Worm (Caenorhabditis elegans) whole organism, L4 larva: ENCODE results near the gene rike-1.
A peak's percentile ranks its signal among the peaks of the same experiment; 100 is the strongest.

Experiments used
- D1046.2 ChIP-seq: fragments of 200-800 bp; sonication (Bioruptor generic); IDR thresholded peaks from 2 replicates; pipeline ENCODE4 v1.3.6; 2022; ENCODE audit warnings: missing genetic modification characterization, missing compliant biosample characterization
- F26F4.8 ChIP-seq: fragments of 200-800 bp; sonication (Bioruptor generic); conservative IDR thresholded peaks from 2 replicates; pipeline ENCODE4 v1.3.6; 2022; ENCODE audit warnings: missing genetic modification characterization, missing compliant biosample characterization
- F44E2.7 ChIP-seq: fragments of 200-800 bp; sonication (Bioruptor generic); IDR thresholded peaks from 2 replicates; pipeline ENCODE4 v2.1.2; 2022; ENCODE audit warnings: missing genetic modification characterization, missing compliant biosample characterization
- F49E8.2 ChIP-seq: sonication (generic microtip); optimal IDR thresholded peaks from 2 replicates; lab custom pipeline; 2016; ENCODE audit warnings: missing compliant biosample characterization, mild to moderate bottlenecking, missing genetic modification characterization, borderline replicate concordance
- R02D3.7 ChIP-seq: fragments of 150-350 bp; sonication (generic microtip); optimal IDR thresholded peaks from 3 replicates; lab custom pipeline; 2014; ENCODE audit warnings: missing biosample characterization, missing genetic modification characterization
- Y105C5A.15 ChIP-seq: fragments of 200-800 bp; sonication (Bioruptor generic); IDR thresholded peaks from 2 replicates; pipeline ENCODE4 v1.3.6; 2022; ENCODE audit warnings: missing genetic modification characterization, missing compliant biosample characterization
- Y5F2A.4 ChIP-seq: fragments of 200-800 bp; sonication (Bioruptor generic); optimal IDR thresholded peaks from 2 replicates; lab custom pipeline; 2018; ENCODE audit warnings: mild to moderate bottlenecking, missing genetic modification characterization, missing compliant biosample characterization
- aha-1 ChIP-seq: fragments of 150-350 bp; peaks from one replicate; lab custom pipeline; 2014; ENCODE audit warnings: missing biosample characterization, missing genetic modification characterization
- aly-2 ChIP-seq: sonication (generic microtip); optimal IDR thresholded peaks from 2 replicates; lab custom pipeline; 2018; ENCODE audit warnings: missing biosample characterization, missing genetic modification characterization
- ama-1 ChIP-seq: fragments of 150-350 bp; optimal IDR thresholded peaks from 2 replicates; lab custom pipeline; 2014; ENCODE audit warnings: inconsistent platforms, mixed read lengths
- ceh-32 ChIP-seq: sonication (generic microtip); optimal IDR thresholded peaks from 2 replicates; lab custom pipeline; 2016; ENCODE audit warnings: mild to moderate bottlenecking, missing genetic modification characterization, missing compliant biosample characterization; ENCODE audit not compliant: poor library complexity
- ceh-44 ChIP-seq: fragments of 200-800 bp; sonication (Bioruptor generic); IDR thresholded peaks from 2 replicates; pipeline ENCODE4 v1.3.6; 2022; ENCODE audit warnings: missing genetic modification reagents, missing genetic modification characterization, missing compliant biosample characterization
- ces-1 ChIP-seq: fragments of 150-350 bp; sonication (generic microtip); optimal IDR thresholded peaks from 4 replicates; lab custom pipeline; 2014; ENCODE audit warnings: missing biosample characterization, missing genetic modification reagents, missing genetic modification characterization
- ctbp-1 ChIP-seq: fragments of 200-800 bp; sonication (Bioruptor generic); IDR thresholded peaks from 2 replicates; pipeline ENCODE4 v1.3.6; 2022; ENCODE audit warnings: missing genetic modification reagents, missing genetic modification characterization, missing compliant biosample characterization
- dmd-8 ChIP-seq: fragments of 200-800 bp; sonication (Bioruptor generic); IDR thresholded peaks from 2 replicates; pipeline ENCODE4 v1.3.6; 2022; ENCODE audit warnings: missing genetic modification characterization, missing compliant biosample characterization
- egl-27 ChIP-seq: sonication (generic microtip); optimal IDR thresholded peaks from 3 replicates; lab custom pipeline; 2017; ENCODE audit warnings: missing biosample characterization, missing genetic modification reagents, missing genetic modification characterization
- fkh-10 ChIP-seq: fragments of 150-350 bp; optimal IDR thresholded peaks from 2 replicates; lab custom pipeline; 2014; ENCODE audit warnings: missing biosample characterization, missing genetic modification reagents, missing genetic modification characterization
- hlh-11 ChIP-seq: fragments of 200-800 bp; sonication (Bioruptor generic); optimal IDR thresholded peaks from 2 replicates; lab custom pipeline; 2018; ENCODE audit warnings: mild to moderate bottlenecking, missing genetic modification characterization, missing compliant biosample characterization
- hlh-30 ChIP-seq: sonication (generic microtip); optimal IDR thresholded peaks from 2 replicates; lab custom pipeline; 2017; ENCODE audit warnings: antibody characterized with exemption, mild to moderate bottlenecking, missing genetic modification characterization, missing compliant biosample characterization; ENCODE audit not compliant: insufficient read depth
- lin-1 ChIP-seq: fragments of 200-800 bp; sonication (Bioruptor generic); IDR thresholded peaks from 2 replicates; pipeline ENCODE4 v1.3.6; 2022; ENCODE audit warnings: missing genetic modification reagents, missing genetic modification characterization, missing compliant biosample characterization
- lin-13 ChIP-seq: fragments of 150-350 bp; optimal IDR thresholded peaks from 2 replicates; lab custom pipeline; 2014; ENCODE audit warnings: missing biosample characterization, missing genetic modification reagents, missing genetic modification characterization
- lin-29 ChIP-seq: fragments of 200-800 bp; sonication (Bioruptor generic); IDR thresholded peaks from 2 replicates; pipeline ENCODE4 v1.3.6; 2022; ENCODE audit warnings: missing genetic modification reagents, missing genetic modification characterization, missing compliant biosample characterization
- lin-39 ChIP-seq: fragments of 150-350 bp; optimal IDR thresholded peaks from 2 replicates; lab custom pipeline; 2014; ENCODE audit warnings: missing biosample characterization, missing genetic modification reagents, missing genetic modification characterization
- madf-5 ChIP-seq, 2 experiments: fragments of 200-800 bp; sonication (Bioruptor generic); IDR thresholded peaks; 2 replicates each; pipeline ENCODE4 v1.3.6; 2022; ENCODE audit warnings: missing compliant biosample characterization in 2 of 2, missing genetic modification characterization in 2 of 2
- madf-9 ChIP-seq: fragments of 200-800 bp; sonication (Bioruptor generic); conservative IDR thresholded peaks from 2 replicates; pipeline ENCODE4 v1.3.6; 2022; ENCODE audit warnings: missing genetic modification reagents, missing genetic modification characterization, missing compliant biosample characterization
- mep-1 ChIP-seq: fragments of 150-350 bp; sonication (generic microtip); optimal IDR thresholded peaks from 3 replicates; lab custom pipeline; 2014; ENCODE audit warnings: missing biosample characterization, missing genetic modification characterization
- mxl-3 ChIP-seq: fragments of 200-800 bp; sonication (Bioruptor generic); optimal IDR thresholded peaks from 2 replicates; lab custom pipeline; 2018; ENCODE audit warnings: mild to moderate bottlenecking, missing genetic modification characterization, missing compliant biosample characterization
- nhr-10 ChIP-seq: fragments of 150-350 bp; optimal IDR thresholded peaks from 2 replicates; lab custom pipeline; 2014; ENCODE audit warnings: missing biosample characterization, missing genetic modification characterization
- nhr-11 ChIP-seq: fragments of 150-350 bp; optimal IDR thresholded peaks from 2 replicates; lab custom pipeline; 2014; ENCODE audit warnings: missing biosample characterization, missing genetic modification characterization
- nhr-25 ChIP-seq: sonication (generic microtip); optimal IDR thresholded peaks from 2 replicates; lab custom pipeline; 2017; ENCODE audit warnings: missing genetic modification characterization, mild to moderate bottlenecking, missing compliant biosample characterization, antibody characterized with exemption, moderate library complexity, borderline replicate concordance; ENCODE audit not compliant: insufficient read depth
- nhr-28 ChIP-seq: fragments of 150-350 bp; optimal IDR thresholded peaks from 2 replicates; lab custom pipeline; 2014; ENCODE audit warnings: missing biosample characterization, missing genetic modification characterization
- nhr-41 ChIP-seq: fragments of 200-800 bp; sonication (Bioruptor generic); IDR thresholded peaks from 2 replicates; pipeline ENCODE4 v1.3.6; 2022; ENCODE audit warnings: missing genetic modification reagents, missing genetic modification characterization, missing compliant biosample characterization
- nhr-48 ChIP-seq: sonication (generic microtip); optimal IDR thresholded peaks from 2 replicates; lab custom pipeline; 2016; ENCODE audit warnings: mild to moderate bottlenecking, missing genetic modification characterization, missing compliant biosample characterization
- nhr-76 ChIP-seq: fragments of 150-350 bp; optimal IDR thresholded peaks from 2 replicates; lab custom pipeline; 2014; ENCODE audit warnings: missing biosample characterization, missing genetic modification characterization
- php-3 ChIP-seq: fragments of 200-800 bp; sonication (Bioruptor generic); IDR thresholded peaks from 2 replicates; pipeline ENCODE4 v1.3.6; 2022; ENCODE audit warnings: missing genetic modification reagents, missing genetic modification characterization, missing compliant biosample characterization
- spr-1 ChIP-seq: sonication (generic microtip); optimal IDR thresholded peaks from 2 replicates; lab custom pipeline; 2016; ENCODE audit warnings: mild to moderate bottlenecking, missing genetic modification characterization, missing compliant biosample characterization
- unc-62 ChIP-seq, 3 experiments: fragments of 150-350 bp in 1 of 3; sonication (generic microtip); optimal IDR thresholded peaks in 2 of 3; peaks in 1 of 3; 1 replicate in 1 of 3; 2 replicates in 2 of 3; lab custom pipeline; 2014 to 2017; ENCODE audit warnings: missing biosample characterization in 3 of 3, missing genetic modification characterization in 3 of 3, missing genetic modification reagents in 3 of 3, missing genotype in 1 of 3
- vab-7 ChIP-seq: fragments of 200-800 bp; sonication (Bioruptor generic); IDR thresholded peaks from 2 replicates; pipeline ENCODE4 v1.3.6; 2022; ENCODE audit warnings: missing genetic modification reagents, missing genetic modification characterization, missing compliant biosample characterization
- zfp-3 ChIP-seq: fragments of 200-800 bp; sonication (Bioruptor generic); conservative IDR thresholded peaks from 2 replicates; pipeline ENCODE4 v1.3.6; 2022; ENCODE audit warnings: missing genetic modification reagents, missing genetic modification characterization, missing compliant biosample characterization
- zip-2 ChIP-seq: fragments of 150-350 bp; optimal IDR thresholded peaks from 2 replicates; lab custom pipeline; 2014; ENCODE audit warnings: missing biosample characterization, missing genetic modification characterization
- ztf-7 ChIP-seq: fragments of 150-350 bp; optimal IDR thresholded peaks from 2 replicates; lab custom pipeline; 2014; ENCODE audit warnings: missing biosample characterization, missing genetic modification characterization

rike-1 gene

DNA sequence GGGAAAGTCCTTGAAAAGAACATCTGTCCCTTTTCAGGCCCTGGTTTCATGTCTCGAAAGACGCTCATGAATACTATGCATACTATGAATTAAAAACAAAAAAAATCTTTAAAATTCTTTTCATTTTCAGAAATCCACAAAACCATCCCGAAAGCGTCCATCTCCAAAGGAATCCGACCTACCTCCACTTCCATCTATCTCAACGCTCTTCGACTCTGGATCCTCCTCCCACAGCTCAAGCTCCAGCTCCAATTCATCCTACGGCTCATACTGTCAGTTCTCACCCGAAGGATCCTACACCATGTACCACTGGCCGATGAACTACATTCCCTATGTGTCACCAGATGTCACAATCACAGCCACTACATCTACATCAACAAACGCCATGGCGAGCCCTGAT, 37.1 kb downstream of the rike-1 start:
- TF ChIP-seq aha-1 (tag; lab: Kevin White, UChicago) (peak; percentile 68), unc-62 (GFP tag; optimal IDR thresholded peaks at IDR 0.05 in 1 of 2; lab: Kevin White, UChicago) (peak in 1 of 2 experiments; percentile 66), unc-62 (tag; optimal IDR thresholded peaks at IDR 0.05; lab: Kevin White, UChicago) (no peak), ztf-7 (no peak), F49E8.2 (tag; lab: Kevin White, UChicago) (no peak), hlh-11 (tag; lab: Kevin White, UChicago) (no peak)
- TF ChIP-seq, all 104 proteins: peak for 2

DNA sequence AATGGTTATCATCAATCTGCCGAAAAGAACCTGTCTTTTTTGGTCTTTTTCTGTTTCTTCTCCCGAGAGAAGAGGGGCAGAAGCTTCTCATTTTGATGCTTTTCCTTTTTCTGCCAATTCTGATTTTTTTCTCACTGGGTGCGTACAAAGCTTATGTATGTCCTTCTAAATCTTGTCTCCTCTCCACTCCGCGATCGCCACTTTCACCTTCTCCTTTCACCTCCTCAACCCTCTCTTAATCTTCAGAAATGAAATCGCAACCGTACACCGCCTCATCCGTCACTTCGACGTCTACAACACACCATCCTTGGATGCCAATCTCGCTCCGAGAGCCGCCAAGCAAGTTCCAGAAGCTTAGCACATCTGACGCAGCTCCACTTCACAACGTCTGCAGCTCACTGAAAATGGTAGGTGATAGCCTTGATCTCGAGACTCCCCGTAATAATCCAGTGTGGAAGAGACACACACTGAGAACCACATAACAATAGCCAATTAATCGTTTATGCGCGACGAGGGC, 37.6 kb downstream of the rike-1 start, which contains the start of gene R02D5.1:
Gene R02D5.1 (plus strand): TSS at position 245 of the 517 bp plus-strand sequence.
- TF ChIP-seq ceh-32 (no peak), nhr-48 (tag; lab: Kevin White, UChicago) (peak; percentile 43), dmd-8 (GFP tag; lab: Robert Waterston, UW) (no peak), zfp-3 (GFP tag; lab: Robert Waterston, UW) (no peak), zip-2 (tag; lab: Kevin White, UChicago) (no peak), ama-1 (no peak), spr-1 (tag; lab: Kevin White, UChicago) (no peak), mep-1 (tag; lab: Kevin White, UChicago) (no peak), hlh-11 (tag; lab: Kevin White, UChicago) (peak; percentile 25), madf-5 (GFP tag; IDR thresholded peaks at IDR 0.05; lab: Robert Waterston, UW) (no peak), Y5F2A.4 (GFP tag; lab: Kevin White, UChicago) (no peak)

DNA sequence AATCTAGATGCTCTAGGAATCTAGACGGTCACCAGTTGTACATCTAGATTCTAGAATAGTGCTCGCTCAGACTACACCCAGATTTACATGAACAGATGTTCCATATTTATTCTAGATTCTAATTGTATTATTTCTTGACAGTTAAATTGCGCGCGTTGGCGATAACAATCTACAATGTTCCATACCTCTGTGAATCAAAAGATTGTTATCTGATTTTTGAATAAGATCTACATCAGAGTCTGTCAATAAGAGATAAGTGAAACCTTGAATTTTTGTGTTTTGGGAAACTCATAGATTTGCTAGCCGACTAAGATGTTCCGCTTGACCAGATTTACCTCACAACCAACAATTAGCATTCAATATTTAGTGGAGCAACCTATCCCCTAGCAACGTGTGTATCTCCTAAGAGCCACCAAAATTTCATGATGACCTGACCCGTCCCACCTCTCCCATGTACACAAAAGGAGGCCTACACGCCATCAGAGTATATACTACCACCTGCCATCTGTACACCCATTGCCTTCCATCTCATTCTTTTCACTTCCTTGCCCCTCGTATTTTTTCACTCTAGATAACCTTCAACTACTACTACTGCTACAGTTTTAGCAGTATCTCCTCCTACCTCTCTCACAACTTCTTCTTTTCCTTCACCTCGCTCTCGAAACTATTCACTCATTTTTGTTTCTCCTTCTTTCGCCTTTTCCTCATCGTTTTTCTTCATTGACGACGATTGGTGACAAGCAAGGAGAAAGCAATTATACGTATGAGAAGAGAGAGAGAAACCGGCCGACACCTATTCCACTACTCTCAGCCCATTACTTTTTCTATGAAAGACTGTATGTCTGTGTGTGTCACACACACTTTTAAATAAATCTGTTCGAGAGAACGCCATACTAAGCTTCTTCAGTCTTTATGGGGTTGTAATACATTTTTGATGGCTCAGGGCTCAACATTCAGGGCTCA, 38.7 kb downstream of the rike-1 start:
- TF ChIP-seq egl-27: no peak
- peak; percentile 13 for TF ChIP-seq nhr-28 (tag; lab: Kevin White, UChicago)
- TF ChIP-seq unc-62 (GFP tag; optimal IDR thresholded peaks at IDR 0.05 in 1 of 2; lab: Kevin White, UChicago): peak in 1 of 2 experiments; percentile 40
- no peak for TF ChIP-seq unc-62 (tag; optimal IDR thresholded peaks at IDR 0.05; lab: Kevin White, UChicago)
- no peak for TF ChIP-seq mxl-3 (GFP tag; lab: Kevin White, UChicago)
- TF ChIP-seq aha-1 (tag; lab: Kevin White, UChicago): peak; percentile 75

DNA sequence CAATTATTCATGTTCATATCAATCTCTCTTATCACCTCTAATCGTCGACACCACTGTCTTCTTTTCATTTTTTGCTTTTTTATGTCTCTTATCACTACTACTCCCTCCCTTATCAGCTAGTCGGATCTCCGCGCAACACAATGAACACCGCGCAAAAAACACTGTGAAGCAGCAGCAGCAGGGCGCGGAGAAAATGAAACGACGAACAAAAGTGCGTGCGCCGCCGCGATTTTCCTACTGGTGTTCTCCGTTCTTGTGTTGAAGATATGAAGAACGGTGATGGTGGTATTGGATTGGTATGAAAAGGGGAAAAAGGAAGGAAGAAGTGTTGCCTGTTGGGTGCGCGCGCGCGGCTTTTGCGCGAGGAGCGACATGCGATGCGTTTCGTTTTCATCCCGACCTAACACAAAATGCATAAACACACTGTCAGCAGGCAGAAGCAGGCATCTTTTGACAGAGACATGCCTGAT, 39.9 kb downstream of the rike-1 start:
- no peak for TF ChIP-seq madf-9 (GFP tag; lab: Robert Waterston, UW)
- no peak for TF ChIP-seq nhr-10 (tag; lab: Kevin White, UChicago)
- peak in 1 of 2 experiments; percentile 66 for TF ChIP-seq unc-62 (GFP tag; optimal IDR thresholded peaks at IDR 0.05 in 1 of 2; lab: Kevin White, UChicago)
- TF ChIP-seq unc-62 (tag; optimal IDR thresholded peaks at IDR 0.05; lab: Kevin White, UChicago): no peak
- no peak for TF ChIP-seq aly-2 (tag; lab: Kevin White, UChicago)
- peak; percentile 28; the same call in 1 of the 2 replicates for TF ChIP-seq lin-1
- no peak for TF ChIP-seq F44E2.7 (GFP tag; lab: Robert Waterston, UW)
- TF ChIP-seq madf-5 (GFP tag; IDR thresholded peaks at IDR 0.05; lab: Robert Waterston, UW): no peak
- TF ChIP-seq nhr-76: no peak
- peak; percentile 76 for TF ChIP-seq hlh-30
- no peak for TF ChIP-seq ctbp-1 (GFP tag; lab: Robert Waterston, UW)
- no peak for TF ChIP-seq R02D3.7 (tag; lab: Kevin White, UChicago)
- no peak for TF ChIP-seq nhr-41 (GFP tag; lab: Robert Waterston, UW)
- no peak for TF ChIP-seq ces-1 (GFP tag; lab: Kevin White, UChicago)
- TF ChIP-seq dmd-8 (GFP tag; lab: Robert Waterston, UW): no peak
- peak; percentile 4 for TF ChIP-seq nhr-25 (tag; lab: Kevin White, UChicago)
- TF ChIP-seq php-3: no peak
- no peak for TF ChIP-seq lin-13 (GFP tag; lab: Kevin White, UChicago)
- TF ChIP-seq fkh-10 (GFP tag; lab: Kevin White, UChicago): no peak
- peak; percentile 86 for TF ChIP-seq hlh-11 (tag; lab: Kevin White, UChicago)
- TF ChIP-seq lin-29: no peak
- TF ChIP-seq aha-1 (tag; lab: Kevin White, UChicago): peak; percentile 81
- no peak for TF ChIP-seq vab-7 (GFP tag; lab: Robert Waterston, UW)
- TF ChIP-seq zfp-3 (GFP tag; lab: Robert Waterston, UW): no peak
- TF ChIP-seq lin-39 (tag; lab: Kevin White, UChicago): no peak
- TF ChIP-seq D1046.2: no peak
- no peak for TF ChIP-seq F26F4.8 (GFP tag; lab: Robert Waterston, UW)
- no peak for TF ChIP-seq Y105C5A.15 (GFP tag; lab: Robert Waterston, UW)
- no peak for TF ChIP-seq nhr-11
- TF ChIP-seq ceh-44 (GFP tag; lab: Robert Waterston, UW): no peak
- TF ChIP-seq egl-27: no peak
